In genomic region chrV:7778-8445, ce11 we compare ENCODE assay signal across 4 worm cellular contexts.
TF ChIP-seq lines count a peak whose summit lies in the region.

Gene ife-3, minus strand, starts transcription at chrV:7828.

TF ChIP-seq in whole organism, L1 larva, 84 proteins besides CTCF, POLR2A, EP300 and RAD21 (continued from another document and continues in another):
- TF ChIP-seq C34B4.2 (tag; optimal IDR thresholded peaks at IDR 0.05; lab: Kevin White, UChicago) (no peak), C04F5.9 (tag; optimal IDR thresholded peaks at IDR 0.05; lab: Kevin White, UChicago) (no peak), hlh-4 (tag; optimal IDR thresholded peaks at IDR 0.05; lab: Kevin White, UChicago) (no peak), unc-86 (tag; optimal IDR thresholded peaks at IDR 0.05; lab: Kevin White, UChicago) (no peak), isw-1 (GFP tag; IDR thresholded peaks at IDR 0.05; lab: Robert Waterston, UW) (0 out of 2 replicates have a peak, but pooled peaks have one; percentile 1), ceh-82 (tag; optimal IDR thresholded peaks at IDR 0.05; lab: Kevin White, UChicago) (peak in 1 of 3 experiments; percentile 35), lin-35 (GFP tag; optimal IDR thresholded peaks at IDR 0.05; lab: Kevin White, UChicago) (peak; percentile 88 to 97), hlh-17 (GFP tag; optimal IDR thresholded peaks at IDR 0.05; lab: Kevin White, UChicago; ENCODE audit: borderline replicate concordance) (no peak), mab-9 (GFP tag; IDR thresholded peaks at IDR 0.05; lab: Robert Waterston, UW) (no peak), sox-4 (tag; optimal IDR thresholded peaks at IDR 0.05; lab: Kevin White, UChicago) (no peak), aha-1 (tag; optimal IDR thresholded peaks at IDR 0.05; lab: Kevin White, UChicago) (no peak), pqm-1 (tag; optimal IDR thresholded peaks at IDR 0.05; lab: Kevin White, UChicago) (no peak), ztf-11 (tag; optimal IDR thresholded peaks at IDR 0.05; lab: Kevin White, UChicago) (no peak), lin-14 (GFP tag; optimal IDR thresholded peaks at IDR 0.05; lab: Kevin White, UChicago) (no peak), mef-2 (tag; optimal IDR thresholded peaks at IDR 0.05; lab: Kevin White, UChicago) (no peak), blmp-1 (tag; optimal IDR thresholded peaks at IDR 0.05; lab: Kevin White, UChicago) (peak; percentile 69), sptf-1 (tag; optimal IDR thresholded peaks at IDR 0.05; lab: Kevin White, UChicago) (no peak), nhr-28 (tag; optimal IDR thresholded peaks at IDR 0.05; lab: Kevin White, UChicago) (no peak), mdl-1 (tag; optimal IDR thresholded peaks at IDR 0.05; lab: Kevin White, UChicago) (peak in 1 of 2 experiments; percentile 29), dsc-1 (tag; optimal IDR thresholded peaks at IDR 0.05; lab: Kevin White, UChicago) (no peak), Y116A8C.19 (tag; optimal IDR thresholded peaks at IDR 0.05; lab: Kevin White, UChicago; ENCODE audit: borderline replicate concordance) (no peak), nhr-47 (tag; optimal IDR thresholded peaks at IDR 0.05; lab: Kevin White, UChicago) (no peak), lsy-2 (tag; optimal IDR thresholded peaks at IDR 0.05; lab: Kevin White, UChicago) (peak; percentile 96 to 98), mep-1 (tag; optimal IDR thresholded peaks at IDR 0.05; lab: Kevin White, UChicago) (peak; percentile 18), elt-3 (tag; optimal IDR thresholded peaks at IDR 0.05; lab: Kevin White, UChicago) (peak in 2 of 6 experiments; percentile 17 to 65), ceh-63 (GFP tag; optimal IDR thresholded peaks at IDR 0.05; lab: Kevin White, UChicago) (no peak), F16B12.6 (tag; optimal IDR thresholded peaks at IDR 0.05; lab: Kevin White, UChicago) (peak; percentile 12), lin-13 (GFP tag; optimal IDR thresholded peaks at IDR 0.05; lab: Kevin White, UChicago) (peak; percentile 9), nhr-84 (tag; optimal IDR thresholded peaks at IDR 0.05; lab: Kevin White, UChicago) (no peak), nhr-76 (tag; optimal IDR thresholded peaks at IDR 0.05; lab: Kevin White, UChicago) (no peak), nhr-77 (tag; optimal IDR thresholded peaks at IDR 0.05; lab: Kevin White, UChicago) (peak; percentile 6), C16A3.4 (tag; optimal IDR thresholded peaks at IDR 0.05; lab: Kevin White, UChicago) (peak; percentile 66), nhr-12 (tag; optimal IDR thresholded peaks at IDR 0.05; lab: Kevin White, UChicago) (no peak)

TF ChIP-seq in whole organism, L2 larva, 48 proteins besides CTCF, POLR2A, EP300 and RAD21 (continued from another document):
- TF ChIP-seq nhr-77 (tag; optimal IDR thresholded peaks at IDR 0.05; lab: Kevin White, UChicago): no peak
- peak; percentile 36 for TF ChIP-seq crh-2 (tag; optimal IDR thresholded peaks at IDR 0.05; lab: Kevin White, UChicago)
- peak; percentile 79 for TF ChIP-seq unc-55 (GFP tag; optimal IDR thresholded peaks at IDR 0.05; lab: Kevin White, UChicago)
- no peak for TF ChIP-seq nhr-237 (tag; optimal IDR thresholded peaks at IDR 0.05; lab: Kevin White, UChicago)
- peak; percentile 43 for TF ChIP-seq nhr-25 (tag; optimal IDR thresholded peaks at IDR 0.05; lab: Kevin White, UChicago)
- peak; percentile 50 for TF ChIP-seq C34F6.9 (tag; optimal IDR thresholded peaks at IDR 0.05; lab: Kevin White, UChicago)
- no peak for TF ChIP-seq zag-1 (tag; optimal IDR thresholded peaks at IDR 0.05; lab: Kevin White, UChicago)
- TF ChIP-seq dmd-4 (tag; optimal IDR thresholded peaks at IDR 0.05; lab: Kevin White, UChicago): no peak
- TF ChIP-seq elt-1 (tag; optimal IDR thresholded peaks at IDR 0.05; lab: Kevin White, UChicago): no peak
- no peak for TF ChIP-seq skn-1 (tag; optimal IDR thresholded peaks at IDR 0.05; lab: Kevin White, UChicago)
- no peak for TF ChIP-seq nhr-21 (tag; optimal IDR thresholded peaks at IDR 0.05; lab: Kevin White, UChicago)
- no peak for TF ChIP-seq sem-4 (tag; optimal IDR thresholded peaks at IDR 0.05; lab: Kevin White, UChicago)
- TF ChIP-seq mab-5 (tag; optimal IDR thresholded peaks at IDR 0.05; lab: Kevin White, UChicago): no peak
- no peak for TF ChIP-seq nhr-11 (tag; optimal IDR thresholded peaks at IDR 0.05; lab: Kevin White, UChicago)
- TF ChIP-seq Y55F3AM.14 (GFP tag; optimal IDR thresholded peaks at IDR 0.05; lab: Kevin White, UChicago): no peak
- peak; percentile 39 for TF ChIP-seq nhr-129 (tag; optimal IDR thresholded peaks at IDR 0.05; lab: Kevin White, UChicago)
- no peak for TF ChIP-seq ZK546.5 (tag; optimal IDR thresholded peaks at IDR 0.05; lab: Kevin White, UChicago)
- TF ChIP-seq nhr-10 (tag; optimal IDR thresholded peaks at IDR 0.05; lab: Kevin White, UChicago): no peak
- no peak for TF ChIP-seq mdl-1 (tag; optimal IDR thresholded peaks at IDR 0.05; lab: Kevin White, UChicago)
- TF ChIP-seq nhr-12 (tag; optimal IDR thresholded peaks at IDR 0.05; lab: Kevin White, UChicago): no peak
- TF ChIP-seq gmeb-1 (tag; optimal IDR thresholded peaks at IDR 0.05; lab: Kevin White, UChicago): peak; percentile 90
- no peak for TF ChIP-seq ceh-82 (tag; optimal IDR thresholded peaks at IDR 0.05; lab: Kevin White, UChicago)
- peak; percentile 88 for TF ChIP-seq ama-1 (optimal IDR thresholded peaks at IDR 0.05; lab: Kevin White, UChicago)
- TF ChIP-seq sma-9 (GFP tag; optimal IDR thresholded peaks at IDR 0.05; lab: Kevin White, UChicago): peak; percentile 6
- no peak for TF ChIP-seq sma-9 (tag; optimal IDR thresholded peaks at IDR 0.05; lab: Kevin White, UChicago)
- no peak for TF ChIP-seq ztf-4 (tag; optimal IDR thresholded peaks at IDR 0.05; lab: Kevin White, UChicago)
- TF ChIP-seq lsy-2 (tag; optimal IDR thresholded peaks at IDR 0.05; lab: Kevin White, UChicago): peak; percentile 85 to 98
- TF ChIP-seq lin-39 (tag; optimal IDR thresholded peaks at IDR 0.05; lab: Kevin White, UChicago): no peak
- peak; percentile 64 for TF ChIP-seq lin-13 (GFP tag; optimal IDR thresholded peaks at IDR 0.05; lab: Kevin White, UChicago)
- no peak for TF ChIP-seq nhr-23 (tag; optimal IDR thresholded peaks at IDR 0.05; lab: Kevin White, UChicago)
- TF ChIP-seq egl-27 (tag; optimal IDR thresholded peaks at IDR 0.05; lab: Kevin White, UChicago): no peak
- no peak for TF ChIP-seq fos-1 (tag; optimal IDR thresholded peaks at IDR 0.05; lab: Kevin White, UChicago)
- no peak for TF ChIP-seq elt-3 (tag; optimal IDR thresholded peaks at IDR 0.05; lab: Kevin White, UChicago)
- peak; percentile 21 for TF ChIP-seq sma-3 (GFP tag; optimal IDR thresholded peaks at IDR 0.05; lab: Kevin White, UChicago)
- TF ChIP-seq ztf-1 (GFP tag; conservative IDR thresholded peaks at IDR 0.05; lab: Robert Waterston, UW): no peak
TF ChIP-seq in whole organism, L2 larva: peak in this region for 12.

TF ChIP-seq in whole organism, L3 larva, 47 proteins besides CTCF, POLR2A, EP300 and RAD21 (continued from another document):
- TF ChIP-seq daf-12 (tag; optimal IDR thresholded peaks at IDR 0.05; lab: Kevin White, UChicago) (no peak), nhr-77 (tag; optimal IDR thresholded peaks at IDR 0.05; lab: Kevin White, UChicago) (no peak), nhr-12 (tag; optimal IDR thresholded peaks at IDR 0.05; lab: Kevin White, UChicago) (no peak), nhr-76 (tag; optimal IDR thresholded peaks at IDR 0.05; lab: Kevin White, UChicago) (no peak), unc-39 (tag; optimal IDR thresholded peaks at IDR 0.05; lab: Kevin White, UChicago) (no peak), lin-39 (tag; optimal IDR thresholded peaks at IDR 0.05; lab: Kevin White, UChicago) (peak; percentile 29), lin-15B (tag; optimal IDR thresholded peaks at IDR 0.05; lab: Kevin White, UChicago) (peak; percentile 64)

TF ChIP-seq in whole organism, L4 larva, 104 proteins besides CTCF, POLR2A, EP300 and RAD21 (continued from another document):
- 0 out of 2 replicates have a peak, but pooled peaks have one; percentile 9 for TF ChIP-seq lin-38 (GFP tag; IDR thresholded peaks at IDR 0.05; lab: Robert Waterston, UW)
